Worm (Caenorhabditis elegans): ENCODE measurements around the gene srlf-7.

The srlf-7 gene

ce11 chrIV:7234623-7235022 lies 45.5 kb downstream of the srlf-7 start:
- TF ChIP-seq zag-1 (tag; optimal IDR thresholded peaks at IDR 0.05) (no peak), nhr-25 (tag; optimal IDR thresholded peaks at IDR 0.05) (peak; percentile 48)

- TF ChIP-seq aly-2 (tag; optimal IDR thresholded peaks at IDR 0.05) (no peak), sem-4 (tag; optimal IDR thresholded peaks at IDR 0.05) (peak; percentile 62), egl-27 (tag; optimal IDR thresholded peaks at IDR 0.05) (no peak), F13H6.1 (tag; optimal IDR thresholded peaks at IDR 0.05) (peak; percentile 85), lin-11 (tag; optimal IDR thresholded peaks at IDR 0.05) (peak; percentile 24), ztf-4 (tag; optimal IDR thresholded peaks at IDR 0.05) (no peak), nhr-10 (tag; optimal IDR thresholded peaks at IDR 0.05) (no peak), C34F6.9 (tag; optimal IDR thresholded peaks at IDR 0.05) (peak; percentile 77), alr-1 (tag; optimal IDR thresholded peaks at IDR 0.05) (no peak), peb-1 (tag; optimal IDR thresholded peaks at IDR 0.05) (no peak), mdl-1 (tag; optimal IDR thresholded peaks at IDR 0.05) (peak in 1 of 2 experiments; percentile 22), sma-9 (GFP tag; optimal IDR thresholded peaks at IDR 0.05) (peak; percentile 42), sma-9 (tag; optimal IDR thresholded peaks at IDR 0.05) (no peak), sma-3 (GFP tag; optimal IDR thresholded peaks at IDR 0.05) (peak; percentile 50), lin-39 (tag; optimal IDR thresholded peaks at IDR 0.05) (no peak), ceh-16 (tag; optimal IDR thresholded peaks at IDR 0.05) (peak; percentile 12), mab-5 (tag; optimal IDR thresholded peaks at IDR 0.05) (peak; percentile 26), ztf-1 (GFP tag; conservative IDR thresholded peaks at IDR 0.05) (no peak), elt-3 (tag; optimal IDR thresholded peaks at IDR 0.05) (no peak), ZK546.5 (tag; optimal IDR thresholded peaks at IDR 0.05) (no peak), ama-1 (optimal IDR thresholded peaks at IDR 0.05) (no peak), nhr-129 (tag; optimal IDR thresholded peaks at IDR 0.05) (peak; percentile 82), nhr-77 (tag; optimal IDR thresholded peaks at IDR 0.05) (no peak), ceh-82 (tag; optimal IDR thresholded peaks at IDR 0.05) (no peak), lin-13 (GFP tag; optimal IDR thresholded peaks at IDR 0.05) (peak; percentile 44), unc-62 (GFP tag; optimal IDR thresholded peaks at IDR 0.05) (no peak), gmeb-1 (tag; optimal IDR thresholded peaks at IDR 0.05) (no peak), nhr-237 (tag; optimal IDR thresholded peaks at IDR 0.05) (no peak), dmd-4 (tag; optimal IDR thresholded peaks at IDR 0.05) (no peak), Y55F3AM.14 (GFP tag; optimal IDR thresholded peaks at IDR 0.05) (peak; percentile 28), nhr-11 (tag; optimal IDR thresholded peaks at IDR 0.05) (peak; percentile 14), crh-2 (tag; optimal IDR thresholded peaks at IDR 0.05) (peak; percentile 22), unc-55 (GFP tag; optimal IDR thresholded peaks at IDR 0.05) (peak; percentile 49), skn-1 (tag; optimal IDR thresholded peaks at IDR 0.05) (no peak), lsy-2 (tag; optimal IDR thresholded peaks at IDR 0.05) (peak; percentile 11 to 47), nhr-6 (tag; optimal IDR thresholded peaks at IDR 0.05) (no peak), nhr-23 (tag; optimal IDR thresholded peaks at IDR 0.05) (no peak), snpc-4 (tag; optimal IDR thresholded peaks at IDR 0.05) (no peak), elt-1 (tag; optimal IDR thresholded peaks at IDR 0.05) (no peak), mbf-1 (tag; optimal IDR thresholded peaks at IDR 0.05) (no peak), unc-39 (tag; optimal IDR thresholded peaks at IDR 0.05) (no peak), fos-1 (tag; optimal IDR thresholded peaks at IDR 0.05) (peak; percentile 97), nhr-21 (tag; optimal IDR thresholded peaks at IDR 0.05) (peak; percentile 36), blmp-1 (tag; optimal IDR thresholded peaks at IDR 0.05; ENCODE audit: insufficient read depth) (peak; percentile 49), R02D3.7 (tag; optimal IDR thresholded peaks at IDR 0.05) (no peak), ztf-11 (tag; optimal IDR thresholded peaks at IDR 0.05) (no peak), nhr-25 (tag; optimal IDR thresholded peaks at IDR 0.05) (no peak), zag-1 (tag; optimal IDR thresholded peaks at IDR 0.05) (peak; percentile 60), nhr-12 (tag; optimal IDR thresholded peaks at IDR 0.05) (no peak)
Measured at ce11 chrIV:7235382-7235917, 46.4 kb downstream of the srlf-7 start.
